Fruit fly (Drosophila melanogaster) whole organism, embryonic: ENCODE measurements around the gene CG5070.

Experiments used
- Asciz ChIP-seq: fragments of 200-800 bp; sonication (Bioruptor generic); optimal IDR thresholded peaks from 2 replicates; lab custom pipeline; 2017; ENCODE audit warnings: missing biosample characterization, mild to moderate bottlenecking, missing genetic modification characterization, missing genetic modification reagents
- Atf3 ChIP-seq: fragments of 200-800 bp; sonication (Bioruptor generic); optimal IDR thresholded peaks from 3 replicates; lab custom pipeline; 2016; ENCODE audit warnings: missing biosample characterization, missing genetic modification characterization
- CG11093 ChIP-seq: fragments of 200-800 bp; sonication (Bioruptor generic); IDR thresholded peaks from 3 replicates; pipeline ENCODE4 v1.3.6; 2022; ENCODE audit warnings: missing biosample characterization, missing genetic modification characterization
- CG11696 ChIP-seq: fragments of 200-800 bp; sonication (Bioruptor generic); IDR thresholded peaks from 2 replicates; pipeline ENCODE4 v1.3.6; 2022; ENCODE audit warnings: missing biosample characterization, missing genetic modification characterization
- CG11723 ChIP-seq: fragments of 200-800 bp; sonication (Bioruptor generic); optimal IDR thresholded peaks from 2 replicates; lab custom pipeline; 2017; ENCODE audit warnings: missing biosample characterization, mild to moderate bottlenecking, missing genetic modification characterization
- CG13287 ChIP-seq: fragments of 200-800 bp; sonication (Bioruptor generic); IDR thresholded peaks from 2 replicates; pipeline ENCODE4 v1.3.6; 2022; ENCODE audit warnings: missing biosample characterization, missing genetic modification characterization; ENCODE audit not compliant: partially characterized antibody
- CG14667 ChIP-seq: fragments of 200-800 bp; sonication (Bioruptor generic); IDR thresholded peaks from 2 replicates; pipeline ENCODE4 v1.3.6; 2022; ENCODE audit warnings: missing biosample characterization, missing genetic modification characterization
- CG1602 ChIP-seq: fragments of 200-800 bp; sonication (Bioruptor generic); optimal IDR thresholded peaks from 3 replicates; lab custom pipeline; 2016; ENCODE audit warnings: missing biosample characterization, missing genetic modification characterization
- CG1603 ChIP-seq: fragments of 200-800 bp; sonication (Bioruptor generic); optimal IDR thresholded peaks from 2 replicates; lab custom pipeline; 2019; ENCODE audit warnings: missing biosample characterization, mild to moderate bottlenecking, missing genetic modification characterization, moderate library complexity
- CG17361 ChIP-seq: fragments of 200-800 bp; sonication (Bioruptor generic); IDR thresholded peaks from 3 replicates; pipeline ENCODE4 v1.3.6; 2022; ENCODE audit warnings: missing biosample characterization, missing genetic modification characterization
- CG17568 ChIP-seq: fragments of 200-800 bp; sonication (Bioruptor generic); optimal IDR thresholded peaks from 2 replicates; lab custom pipeline; 2018; ENCODE audit warnings: missing biosample characterization, mild to moderate bottlenecking, missing genetic modification characterization, moderate library complexity
- CG17612 ChIP-seq: fragments of 200-800 bp; sonication (Bioruptor generic); IDR thresholded peaks from 2 replicates; pipeline ENCODE4 v1.3.6; 2022; ENCODE audit warnings: missing biosample characterization, missing genetic modification characterization
- CG17802 ChIP-seq: fragments of 200-800 bp; sonication (Bioruptor generic); optimal IDR thresholded peaks from 2 replicates; lab custom pipeline; 2018; ENCODE audit warnings: missing biosample characterization, mild to moderate bottlenecking, missing genetic modification characterization, moderate library complexity
- CG2875 ChIP-seq: fragments of 200-800 bp; sonication (Bioruptor generic); optimal IDR thresholded peaks from 2 replicates; lab custom pipeline; 2017; ENCODE audit warnings: missing biosample characterization, mild to moderate bottlenecking, missing genetic modification characterization, missing genetic modification reagents
- CG30403 ChIP-seq: fragments of 200-800 bp; sonication (Bioruptor generic); optimal IDR thresholded peaks from 3 replicates; lab custom pipeline; 2016; ENCODE audit warnings: missing biosample characterization, missing genetic modification characterization
- CG3163 ChIP-seq: fragments of 200-800 bp; sonication (Bioruptor generic); optimal IDR thresholded peaks from 3 replicates; lab custom pipeline; 2016; ENCODE audit warnings: missing biosample characterization, missing genetic modification characterization
- CG32532 ChIP-seq: fragments of 200-800 bp; sonication (Bioruptor generic); IDR thresholded peaks from 2 replicates; pipeline ENCODE4 v1.3.6; 2022; ENCODE audit warnings: missing biosample characterization, missing genetic modification characterization
- CG4854 ChIP-seq: fragments of 200-800 bp; sonication (Bioruptor generic); optimal IDR thresholded peaks from 2 replicates; lab custom pipeline; 2016; ENCODE audit warnings: missing biosample characterization, missing genetic modification characterization, inconsistent platforms
- CG9609 ChIP-seq: fragments of 200-800 bp; sonication (Bioruptor generic); optimal IDR thresholded peaks from 3 replicates; lab custom pipeline; 2016; ENCODE audit warnings: missing biosample characterization, missing genetic modification characterization
- CoRest ChIP-seq: fragments of 200-800 bp; sonication (Bioruptor generic); optimal IDR thresholded peaks from 3 replicates; lab custom pipeline; 2018; ENCODE audit warnings: missing biosample characterization, mild to moderate bottlenecking, missing genetic modification characterization, moderate library complexity
- Lhr ChIP-seq: fragments of 200-800 bp; sonication (Bioruptor generic); optimal IDR thresholded peaks from 3 replicates; lab custom pipeline; 2017; ENCODE audit warnings: mild to moderate bottlenecking, missing biosample characterization, missing genetic modification reagents, missing genetic modification characterization
- MESR4 ChIP-seq: fragments of 200-800 bp; sonication (Bioruptor generic); optimal IDR thresholded peaks from 2 replicates; lab custom pipeline; 2018; ENCODE audit warnings: missing biosample characterization, mild to moderate bottlenecking, missing genetic modification characterization, moderate library complexity
- Med ChIP-seq: fragments of 200-800 bp; sonication (Bioruptor generic); peaks from one replicate; lab custom pipeline; 2016; ENCODE audit warnings: missing biosample characterization, missing genetic modification characterization, mild to moderate bottlenecking, inconsistent platforms, moderate library complexity
- Nf-YC ChIP-seq: fragments of 200-800 bp; optimal IDR thresholded peaks from 3 replicates; lab custom pipeline; 2019; ENCODE audit warnings: missing biosample characterization, mild to moderate bottlenecking, missing genetic modification characterization, moderate library complexity
- Oaz ChIP-seq: fragments of 200-800 bp; sonication (Bioruptor generic); IDR thresholded peaks from 2 replicates; pipeline ENCODE4 v1.3.6; 2022; ENCODE audit warnings: missing biosample characterization, missing genetic modification characterization
- Pdp1 ChIP-seq, 2 experiments: fragments of 200-800 bp; sonication (Bioruptor generic); optimal IDR thresholded peaks; 3 replicates each; lab custom pipeline; 2016; ENCODE audit warnings: missing biosample characterization in 2 of 2, missing genetic modification characterization in 2 of 2, mild to moderate bottlenecking in 1 of 2, moderate library complexity in 1 of 2
- Side ChIP-seq: fragments of 200-800 bp; sonication (Bioruptor generic); optimal IDR thresholded peaks from 2 replicates; lab custom pipeline; 2016; ENCODE audit warnings: missing biosample characterization, missing genetic modification characterization
- Sox100B ChIP-seq: fragments of 200-800 bp; sonication (Bioruptor generic); optimal IDR thresholded peaks from 3 replicates; lab custom pipeline; 2018; ENCODE audit warnings: missing biosample characterization, mild to moderate bottlenecking, missing genetic modification characterization
- TFAM ChIP-seq: fragments of 200-800 bp; sonication (Bioruptor generic); optimal IDR thresholded peaks from 2 replicates; lab custom pipeline; 2017; ENCODE audit warnings: missing biosample characterization, missing genetic modification characterization, inconsistent platforms
- Tbp ChIP-seq: fragments of >200 bp; optimal IDR thresholded peaks from 2 replicates; lab custom pipeline; 2018; ENCODE audit warnings: missing biosample characterization, missing genetic modification characterization
- YL-1 ChIP-seq: fragments of 200-800 bp; sonication (Bioruptor generic); optimal IDR thresholded peaks from 3 replicates; lab custom pipeline; 2017; ENCODE audit warnings: missing biosample characterization, mild to moderate bottlenecking, missing genetic modification characterization
- ato ChIP-seq: fragments of 200-800 bp; sonication (Bioruptor generic); IDR thresholded peaks from 2 replicates; pipeline ENCODE4 v1.3.6; 2022; ENCODE audit warnings: missing biosample characterization, missing genetic modification characterization; ENCODE audit not compliant: partially characterized antibody
- cad ChIP-seq: fragments of >200 bp; optimal IDR thresholded peaks from 2 replicates; lab custom pipeline; 2017; ENCODE audit warnings: missing biosample characterization, missing genetic modification characterization
- chinmo ChIP-seq: fragments of 200-800 bp; sonication (Bioruptor generic); IDR thresholded peaks from 4 replicates; pipeline ENCODE4 v1.3.6; 2022; ENCODE audit warnings: missing biosample characterization, missing genetic modification characterization; ENCODE audit not compliant: partially characterized antibody
- croc ChIP-seq: fragments of 200-800 bp; sonication (Bioruptor generic); conservative IDR thresholded peaks from 3 replicates; pipeline ENCODE4 v1.3.6; 2022; ENCODE audit warnings: missing biosample characterization, missing genetic modification characterization
- dimm ChIP-seq: fragments of 200-800 bp; sonication (Bioruptor generic); IDR thresholded peaks from 2 replicates; pipeline ENCODE4 v1.3.6; 2022; ENCODE audit warnings: missing biosample characterization, missing genetic modification characterization
- fd96Cb ChIP-seq: fragments of 200-800 bp; sonication (Bioruptor generic); optimal IDR thresholded peaks from 2 replicates; lab custom pipeline; 2018; ENCODE audit warnings: missing biosample characterization, mild to moderate bottlenecking, missing genetic modification characterization, moderate library complexity
- grau ChIP-seq: fragments of 200-800 bp; optimal IDR thresholded peaks from 3 replicates; lab custom pipeline; 2019; ENCODE audit warnings: missing biosample characterization, mild to moderate bottlenecking, missing genetic modification characterization, moderate library complexity
- hth ChIP-seq: fragments of >200 bp; optimal IDR thresholded peaks from 2 replicates; lab custom pipeline; 2017; ENCODE audit warnings: inconsistent platforms
- insv ChIP-seq, 2 experiments: fragments of 200-800 bp; sonication (Bioruptor generic); optimal IDR thresholded peaks; 3 replicates each; lab custom pipeline; 2016 to 2018; ENCODE audit warnings: missing biosample characterization in 2 of 2, missing genetic modification characterization in 2 of 2
- knrl ChIP-seq: fragments of 200-800 bp; sonication (Bioruptor generic); IDR thresholded peaks from 3 replicates; pipeline ENCODE4 v1.3.6; 2022; ENCODE audit warnings: missing biosample characterization, missing genetic modification characterization; ENCODE audit not compliant: partially characterized antibody
- mam ChIP-seq: fragments of 200-800 bp; sonication (Bioruptor generic); optimal IDR thresholded peaks from 3 replicates; lab custom pipeline; 2016; ENCODE audit warnings: missing biosample characterization, missing genetic modification characterization
- p53 ChIP-seq: fragments of 200-800 bp; sonication (Bioruptor generic); optimal IDR thresholded peaks from 2 replicates; lab custom pipeline; 2016; ENCODE audit warnings: missing biosample characterization, missing genetic modification characterization
- pan ChIP-seq, 4 experiments: fragments of >200 bp in 3 of 4; fragments of 200-800 bp in 1 of 4; sonication (Bioruptor generic) in 1 of 4; optimal IDR thresholded peaks in 3 of 4; IDR thresholded peaks in 1 of 4; 2 replicates each; pipeline versions ENCODE4 v1.3.6 to Lab custom; 2017 to 2022; ENCODE audit warnings: missing biosample characterization in 2 of 4, missing genetic modification characterization in 2 of 4, mixed read lengths in 1 of 4
- pzg ChIP-seq: fragments of 200-800 bp; sonication (Bioruptor generic); optimal IDR thresholded peaks from 3 replicates; lab custom pipeline; 2018; ENCODE audit warnings: missing biosample characterization, mild to moderate bottlenecking, missing genetic modification characterization, moderate library complexity
- sd ChIP-seq: fragments of 200-800 bp; sonication (Bioruptor generic); optimal IDR thresholded peaks from 3 replicates; lab custom pipeline; 2018; ENCODE audit warnings: missing biosample characterization, mild to moderate bottlenecking, missing genetic modification characterization, moderate library complexity
- shn ChIP-seq: fragments of 200-800 bp; sonication (Bioruptor generic); optimal IDR thresholded peaks from 3 replicates; lab custom pipeline; 2016; ENCODE audit warnings: missing biosample characterization, missing genetic modification characterization
- sob ChIP-seq: fragments of 200-800 bp; sonication (Bioruptor generic); IDR thresholded peaks from 2 replicates; pipeline ENCODE4 v1.3.6; 2022; ENCODE audit warnings: missing biosample characterization, missing genetic modification characterization
- sqz ChIP-seq: fragments of 200-800 bp; sonication (Bioruptor generic); optimal IDR thresholded peaks from 3 replicates; lab custom pipeline; 2018; ENCODE audit warnings: missing biosample characterization, mild to moderate bottlenecking, missing genetic modification characterization
- zf30C ChIP-seq: fragments of 200-800 bp; sonication (Bioruptor generic); optimal IDR thresholded peaks from 3 replicates; lab custom pipeline; 2018; ENCODE audit warnings: missing biosample characterization, mild to moderate bottlenecking, missing genetic modification characterization

Gene CG5070

dm6 chrX:17178484-17178921, 24.4 kb upstream of the CG5070 start (continued):
- TF ChIP-seq knrl (GFP tag; lab: Robert Waterston, UW) (no peak), ato (GFP tag; lab: Robert Waterston, UW) (no peak), p53 (GFP tag; lab: Kevin White, UChicago) (no peak), mam (GFP tag; lab: Kevin White, UChicago) (peak; percentile 92), dimm (GFP tag; lab: Robert Waterston, UW) (peak; percentile 98), CG30403 (peak; percentile 14), MESR4 (GFP tag; lab: Kevin White, UChicago) (peak; percentile 20), CG11723 (no peak), Lhr (GFP tag; lab: Kevin White, UChicago) (no peak), CG17612 (peak; percentile 97), Pdp1 (GFP tag; optimal IDR thresholded peaks at IDR 0.05; lab: Kevin White, UChicago) (peak; percentile 93 to 98), CG11093 (GFP tag; lab: Robert Waterston, UW) (peak; percentile 98), sqz (peak; percentile 97), fd96Cb (tag; lab: Kevin White, UChicago) (peak; percentile 98), sob (GFP tag; lab: Robert Waterston, UW) (peak; percentile 99), sd (tag; lab: Kevin White, UChicago) (no peak), Sox100B (GFP tag; lab: Kevin White, UChicago) (peak; percentile 98), Side (GFP tag; lab: Kevin White, UChicago) (peak; percentile 91), shn (GFP tag; lab: Kevin White, UChicago) (no peak), Tbp (GFP tag; lab: Kevin White, UChicago) (no peak), CG3163 (GFP tag; lab: Kevin White, UChicago) (peak; percentile 18), CG11696 (GFP tag; lab: Robert Waterston, UW) (peak; percentile 93), croc (GFP tag; lab: Robert Waterston, UW) (peak; percentile 99), CG17568 (GFP tag; lab: Kevin White, UChicago) (no peak), CoRest (no peak), chinmo (0 out of 4 replicates have a peak, but pooled peaks have one; percentile 16), Oaz (GFP tag; lab: Robert Waterston, UW) (peak; percentile 98), zf30C (peak; percentile 52), Nf-YC (tag; lab: Kevin White, UChicago) (peak; percentile 93), CG1602 (peak; percentile 63), Atf3 (GFP tag; lab: Kevin White, UChicago) (no peak), grau (tag; lab: Kevin White, UChicago) (no peak), CG13287 (GFP tag; lab: Robert Waterston, UW) (no peak), hth (lab: Kevin White, UChicago) (no peak), CG9609 (GFP tag; lab: Kevin White, UChicago) (no peak), Asciz (GFP tag; lab: Kevin White, UChicago) (peak; percentile 98), TFAM (peak; percentile 87), pan (optimal IDR thresholded peaks at IDR 0.05; lab: Kevin White, UChicago) (no peak), pan (GFP tag; optimal IDR thresholded peaks at IDR 0.05 in 1 of 2, IDR thresholded peaks at IDR 0.05 in 1 of 2) (peak in 1 of 2 experiments; percentile 99), insv (GFP tag; optimal IDR thresholded peaks at IDR 0.05; lab: Kevin White, UChicago) (peak in 1 of 2 experiments; percentile 40), cad (GFP tag; lab: Kevin White, UChicago) (peak; percentile 61), pzg (GFP tag; lab: Kevin White, UChicago) (peak; percentile 7), CG17802 (tag; lab: Kevin White, UChicago) (peak; percentile 81), CG17361 (GFP tag; lab: Robert Waterston, UW) (peak; percentile 96), CG1603 (tag; lab: Kevin White, UChicago) (peak; percentile 96), CG32532 (peak; percentile 98), CG4854 (GFP tag; lab: Kevin White, UChicago) (peak; percentile 91), CG2875 (GFP tag; lab: Kevin White, UChicago) (no peak), Med (GFP tag; lab: Kevin White, UChicago) (peak; percentile 99), CG14667 (peak; percentile 98), YL-1 (no peak)
